Worm (Caenorhabditis elegans) whole organism, mixed stage, embryonic: ENCODE data around the gene mpk-2.

ENCODE experiments used
- nhr-76 ChIP-seq: sonication (generic microtip); optimal IDR thresholded peaks from 2 replicates; lab custom pipeline; 2017; ENCODE audit warnings: missing biosample characterization, missing genetic modification characterization
- snpc-4 ChIP-seq: fragments of 150-350 bp; optimal IDR thresholded peaks from 2 replicates; lab custom pipeline; 2014; ENCODE audit warnings: missing biosample characterization, missing genetic modification characterization

- TF ChIP-seq snpc-4 (tag; lab: Kevin White, UChicago) (no peak), nhr-76 (no peak)
Observed at ce11 chrII:5066967-5067366, 37.0 kb upstream of the mpk-2 start.
